Fruit fly (Drosophila melanogaster) whole organism, embryonic: ENCODE measurements around the gene CG3566.

Source experiments
- CG10431 ChIP-seq: fragments of 200-800 bp; sonication (Bioruptor generic); optimal IDR thresholded peaks from 3 replicates; lab custom pipeline; 2018; ENCODE audit warnings: missing biosample characterization, mild to moderate bottlenecking, missing genetic modification characterization
- CG11085 ChIP-seq: fragments of 200-800 bp; sonication (Bioruptor generic); IDR thresholded peaks from 2 replicates; pipeline ENCODE4 v1.3.6; 2022; ENCODE audit warnings: missing biosample characterization, missing genetic modification characterization
- CG11247 ChIP-seq: fragments of 200-800 bp; sonication (Bioruptor generic); IDR thresholded peaks from 2 replicates; pipeline ENCODE4 v1.3.6; 2022; ENCODE audit warnings: missing biosample characterization, missing genetic modification characterization
- CG13894 ChIP-seq: fragments of 200-800 bp; sonication (Bioruptor generic); optimal IDR thresholded peaks from 3 replicates; lab custom pipeline; 2018; ENCODE audit warnings: missing biosample characterization, mild to moderate bottlenecking, missing genetic modification characterization, moderate library complexity
- CG14050 ChIP-seq: fragments of 200-800 bp; sonication (Bioruptor generic); IDR thresholded peaks from 3 replicates; pipeline ENCODE4 v1.3.6; 2022; ENCODE audit warnings: missing biosample characterization, missing genetic modification characterization
- CG15479 ChIP-seq: fragments of 200-800 bp; sonication (Bioruptor generic); optimal IDR thresholded peaks from 3 replicates; lab custom pipeline; 2019; ENCODE audit warnings: missing biosample characterization, mild to moderate bottlenecking, missing genetic modification characterization, moderate library complexity
- CG15514 ChIP-seq: fragments of 200-800 bp; sonication (Bioruptor generic); optimal IDR thresholded peaks from 3 replicates; lab custom pipeline; 2017; ENCODE audit warnings: missing biosample characterization, missing genetic modification characterization, mild to moderate bottlenecking, moderate library complexity, missing genetic modification reagents
- CG1603 ChIP-seq: fragments of 200-800 bp; sonication (Bioruptor generic); optimal IDR thresholded peaks from 2 replicates; lab custom pipeline; 2019; ENCODE audit warnings: missing biosample characterization, mild to moderate bottlenecking, missing genetic modification characterization, moderate library complexity
- CG17328 ChIP-seq: fragments of 200-800 bp; sonication (Bioruptor generic); IDR thresholded peaks from 2 replicates; pipeline ENCODE4 v1.3.6; 2022; ENCODE audit warnings: missing biosample characterization, missing genetic modification characterization
- CG1792 ChIP-seq: fragments of 200-800 bp; sonication (Bioruptor generic); optimal IDR thresholded peaks from 2 replicates; lab custom pipeline; 2016; ENCODE audit warnings: missing biosample characterization, missing genetic modification characterization
- CG18011 ChIP-seq: fragments of 200-800 bp; sonication (Bioruptor generic); optimal IDR thresholded peaks from 2 replicates; lab custom pipeline; 2017; ENCODE audit warnings: missing biosample characterization, missing genetic modification characterization, mild to moderate bottlenecking, moderate library complexity, missing genotype
- CG18619 ChIP-seq: fragments of 200-800 bp; sonication (Bioruptor generic); optimal IDR thresholded peaks from 3 replicates; lab custom pipeline; 2017; ENCODE audit warnings: missing biosample characterization, mild to moderate bottlenecking, missing genetic modification characterization
- CG2116 ChIP-seq: fragments of 200-800 bp; sonication (Bioruptor generic); optimal IDR thresholded peaks from 3 replicates; lab custom pipeline; 2018; ENCODE audit warnings: missing biosample characterization, mild to moderate bottlenecking, missing genetic modification characterization
- CG31365 ChIP-seq: fragments of 200-800 bp; sonication (Bioruptor generic); optimal IDR thresholded peaks from 2 replicates; lab custom pipeline; 2018; ENCODE audit warnings: missing biosample characterization, mild to moderate bottlenecking, missing genetic modification characterization
- CG32767 ChIP-seq: fragments of 200-800 bp; sonication (Bioruptor generic); IDR thresholded peaks from 2 replicates; pipeline ENCODE4 v1.3.6; 2022; ENCODE audit warnings: missing biosample characterization, missing genetic modification characterization
- CG3281 ChIP-seq: fragments of 200-800 bp; sonication (Bioruptor generic); optimal IDR thresholded peaks from 3 replicates; lab custom pipeline; 2017; ENCODE audit warnings: missing biosample characterization, mild to moderate bottlenecking, missing genetic modification characterization
- CG34422 ChIP-seq: fragments of 200-800 bp; sonication (Bioruptor generic); IDR thresholded peaks from 3 replicates; pipeline ENCODE4 v1.3.6; 2022; ENCODE audit warnings: missing biosample characterization, missing genetic modification characterization
- CG3995 ChIP-seq: fragments of 200-800 bp; sonication (Bioruptor generic); optimal IDR thresholded peaks from 3 replicates; lab custom pipeline; 2016; ENCODE audit warnings: missing biosample characterization, missing genetic modification characterization
- CG4360 ChIP-seq: fragments of 200-800 bp; sonication (Bioruptor generic); IDR thresholded peaks from 2 replicates; pipeline ENCODE4 v1.3.6; 2022; ENCODE audit warnings: missing biosample characterization, missing genetic modification characterization
- CG6254 ChIP-seq: fragments of 200-800 bp; sonication (Bioruptor generic); optimal IDR thresholded peaks from 3 replicates; lab custom pipeline; 2017; ENCODE audit warnings: mild to moderate bottlenecking, missing biosample characterization, missing genetic modification reagents, missing genetic modification characterization
- CG7745 ChIP-seq: fragments of 200-800 bp; sonication (Bioruptor generic); optimal IDR thresholded peaks from 2 replicates; lab custom pipeline; 2018; ENCODE audit warnings: missing biosample characterization, mild to moderate bottlenecking, missing genetic modification characterization, moderate library complexity
- CG7928 ChIP-seq: fragments of 200-800 bp; sonication (Bioruptor generic); optimal IDR thresholded peaks from 2 replicates; lab custom pipeline; 2017; ENCODE audit warnings: missing biosample characterization, mild to moderate bottlenecking, missing genetic modification characterization
- D19B ChIP-seq: fragments of 200-800 bp; sonication (Bioruptor generic); optimal IDR thresholded peaks from 2 replicates; lab custom pipeline; 2017; ENCODE audit warnings: missing biosample characterization, mild to moderate bottlenecking, missing genetic modification characterization
- Dip3 ChIP-seq: fragments of 200-800 bp; sonication (Bioruptor generic); optimal IDR thresholded peaks from 3 replicates; lab custom pipeline; 2016; ENCODE audit warnings: missing biosample characterization, missing genetic modification characterization
- Dp ChIP-seq: fragments of 200-800 bp; sonication (Bioruptor generic); optimal IDR thresholded peaks from 2 replicates; lab custom pipeline; 2018; ENCODE audit warnings: missing biosample characterization, mild to moderate bottlenecking, missing genetic modification characterization, moderate library complexity
- Dref ChIP-seq: fragments of 200-800 bp; sonication (Bioruptor generic); IDR thresholded peaks from 2 replicates; pipeline ENCODE4 v1.3.6; 2022; ENCODE audit warnings: missing biosample characterization, missing genetic modification characterization
- Fer3 ChIP-seq: fragments of 200-800 bp; sonication (Bioruptor generic); optimal IDR thresholded peaks from 2 replicates; lab custom pipeline; 2018; ENCODE audit warnings: missing biosample characterization, mild to moderate bottlenecking, missing genetic modification characterization, moderate library complexity
- H15 ChIP-seq: fragments of 200-800 bp; sonication (Bioruptor generic); IDR thresholded peaks from 3 replicates; pipeline ENCODE4 v1.3.6; 2022; ENCODE audit warnings: missing biosample characterization, missing genetic modification characterization
- HLH3B ChIP-seq: fragments of 200-800 bp; sonication (Bioruptor generic); IDR thresholded peaks from 2 replicates; pipeline ENCODE4 v1.3.6; 2022; ENCODE audit warnings: missing biosample characterization, missing genetic modification characterization
- Hr78 ChIP-seq, 2 experiments: fragments of 200-800 bp in 1 of 2; fragments of >200 bp in 1 of 2; sonication (Bioruptor generic) in 1 of 2; optimal IDR thresholded peaks; 2 replicates each; lab custom pipeline; 2017 to 2019; ENCODE audit warnings: missing biosample characterization in 2 of 2, missing genetic modification characterization in 2 of 2, mild to moderate bottlenecking in 1 of 2, moderate library complexity in 1 of 2
- Optix ChIP-seq: fragments of 200-800 bp; sonication (Bioruptor generic); IDR thresholded peaks from 3 replicates; pipeline ENCODE4 v1.3.6; 2022; ENCODE audit warnings: missing biosample characterization, missing genetic modification characterization
- Scr ChIP-seq: fragments of 200-800 bp; sonication (Bioruptor generic); IDR thresholded peaks from 2 replicates; pipeline ENCODE4 v1.3.6; 2022; ENCODE audit warnings: missing biosample characterization, missing genetic modification characterization; ENCODE audit not compliant: partially characterized antibody
- Spps ChIP-seq: fragments of 200-800 bp; sonication (Bioruptor generic); optimal IDR thresholded peaks from 2 replicates; lab custom pipeline; 2018; ENCODE audit warnings: missing biosample characterization, mild to moderate bottlenecking, missing genetic modification characterization
- ac ChIP-seq: fragments of 200-800 bp; sonication (Bioruptor generic); optimal IDR thresholded peaks from 3 replicates; lab custom pipeline; 2017; ENCODE audit warnings: missing biosample characterization, mild to moderate bottlenecking, missing genetic modification characterization
- ftz-f1 ChIP-seq: fragments of 200-800 bp; sonication (Bioruptor generic); optimal IDR thresholded peaks from 2 replicates; lab custom pipeline; 2016; ENCODE audit warnings: missing biosample characterization, missing genetic modification characterization
- hkb ChIP-seq, 2 experiments: fragments of 200-800 bp in 1 of 2; fragments of >200 bp in 1 of 2; sonication (Bioruptor generic) in 1 of 2; IDR thresholded peaks in 1 of 2; optimal IDR thresholded peaks in 1 of 2; 2 replicates each; pipeline versions ENCODE4 v1.3.6 to Lab custom; 2017 to 2022; ENCODE audit warnings: missing biosample characterization in 1 of 2, missing genetic modification characterization in 1 of 2
- insv ChIP-seq, 2 experiments: fragments of 200-800 bp; sonication (Bioruptor generic); optimal IDR thresholded peaks; 3 replicates each; lab custom pipeline; 2016 to 2018; ENCODE audit warnings: missing biosample characterization in 2 of 2, missing genetic modification characterization in 2 of 2
- nau ChIP-seq: fragments of 200-800 bp; sonication (Bioruptor generic); optimal IDR thresholded peaks from 3 replicates; lab custom pipeline; 2017; ENCODE audit warnings: missing biosample characterization, mild to moderate bottlenecking, missing genetic modification characterization, missing genetic modification reagents
- p53 ChIP-seq: fragments of 200-800 bp; sonication (Bioruptor generic); optimal IDR thresholded peaks from 2 replicates; lab custom pipeline; 2016; ENCODE audit warnings: missing biosample characterization, missing genetic modification characterization
- phol ChIP-seq: fragments of 200-800 bp; sonication (Bioruptor generic); optimal IDR thresholded peaks from 3 replicates; lab custom pipeline; 2018; ENCODE audit warnings: missing biosample characterization, mild to moderate bottlenecking, missing genetic modification characterization, moderate library complexity
- pum ChIP-seq: fragments of 200-800 bp; sonication (Bioruptor generic); optimal IDR thresholded peaks from 2 replicates; lab custom pipeline; 2016; ENCODE audit warnings: missing biosample characterization, missing genetic modification characterization
- pzg ChIP-seq: fragments of 200-800 bp; sonication (Bioruptor generic); optimal IDR thresholded peaks from 3 replicates; lab custom pipeline; 2018; ENCODE audit warnings: missing biosample characterization, mild to moderate bottlenecking, missing genetic modification characterization, moderate library complexity
- ranshi ChIP-seq: fragments of 200-800 bp; sonication (Bioruptor generic); IDR thresholded peaks from 2 replicates; pipeline ENCODE4 v1.3.6; 2022; ENCODE audit warnings: missing biosample characterization, missing genetic modification characterization
- salm ChIP-seq: fragments of 200-800 bp; sonication (Bioruptor generic); optimal IDR thresholded peaks from 2 replicates; lab custom pipeline; 2018; ENCODE audit warnings: missing biosample characterization, mild to moderate bottlenecking, missing genetic modification characterization
- sc ChIP-seq, 3 experiments: fragments of >200 bp in 2 of 3; fragments of 200-800 bp in 1 of 3; sonication (Bioruptor generic) in 1 of 3; optimal IDR thresholded peaks; 2 replicates in 2 of 3; 3 replicates in 1 of 3; lab custom pipeline; 2017; ENCODE audit warnings: mild to moderate bottlenecking in 1 of 3, missing biosample characterization in 1 of 3, missing genetic modification characterization in 1 of 3, missing genetic modification reagents in 1 of 3
- sens ChIP-seq: fragments of 200-800 bp; sonication (Bioruptor generic); peaks from one replicate; lab custom pipeline; 2016; ENCODE audit warnings: missing biosample characterization, missing genetic modification characterization
- sug ChIP-seq: fragments of 200-800 bp; optimal IDR thresholded peaks from 2 replicates; lab custom pipeline; 2019; ENCODE audit warnings: missing biosample characterization, mild to moderate bottlenecking, missing genetic modification characterization, moderate library complexity
- tup ChIP-seq: fragments of 200-800 bp; sonication (Bioruptor generic); optimal IDR thresholded peaks from 2 replicates; lab custom pipeline; 2016; ENCODE audit warnings: missing biosample characterization, mild to moderate bottlenecking, missing genetic modification characterization, moderate library complexity
- unpg ChIP-seq: fragments of 200-800 bp; sonication (Bioruptor generic); optimal IDR thresholded peaks from 3 replicates; lab custom pipeline; 2018; ENCODE audit warnings: missing biosample characterization, mild to moderate bottlenecking, missing genetic modification characterization, moderate library complexity

CG3566 gene

dm6 chrX:6265456-6265877 lies 11.1 kb downstream of the CG3566 start (continued):
- TF ChIP-seq CG34422 (GFP tag; lab: Robert Waterston, UW) (peak; percentile 96), CG7745 (tag; lab: Kevin White, UChicago) (no peak), CG2116 (peak; percentile 84), CG7928 (peak; percentile 66), CG3281 (GFP tag; lab: Kevin White, UChicago) (peak; percentile 95), hkb (optimal IDR thresholded peaks at IDR 0.05; lab: Kevin White, UChicago) (no peak), hkb (GFP tag; IDR thresholded peaks at IDR 0.05; lab: Robert Waterston, UW) (peak; percentile 97), CG3995 (peak; percentile 54), sens (GFP tag; lab: Kevin White, UChicago) (peak; percentile 100), CG1792 (GFP tag; lab: Kevin White, UChicago) (peak; percentile 85), insv (GFP tag; optimal IDR thresholded peaks at IDR 0.05; lab: Kevin White, UChicago) (peak; percentile 17 to 67), Hr78 (GFP tag; optimal IDR thresholded peaks at IDR 0.05; lab: Kevin White, UChicago) (peak in 1 of 2 experiments; percentile 89), CG1603 (tag; lab: Kevin White, UChicago) (peak; percentile 93), phol (tag; lab: Kevin White, UChicago) (peak; percentile 97), D19B (GFP tag; lab: Kevin White, UChicago) (peak; percentile 80), CG32767 (GFP tag; lab: Robert Waterston, UW) (peak; percentile 96), nau (GFP tag; lab: Kevin White, UChicago) (peak; percentile 97), sc (optimal IDR thresholded peaks at IDR 0.05; lab: Kevin White, UChicago) (no peak), sc (GFP tag; optimal IDR thresholded peaks at IDR 0.05; lab: Kevin White, UChicago) (peak; percentile 92), Dip3 (GFP tag; lab: Kevin White, UChicago) (peak; percentile 94), CG31365 (peak; percentile 86), HLH3B (GFP tag; lab: Robert Waterston, UW) (peak; percentile 94), p53 (GFP tag; lab: Kevin White, UChicago) (peak; percentile 84), salm (tag; lab: Kevin White, UChicago) (peak; percentile 97), CG11247 (GFP tag; lab: Robert Waterston, UW) (peak; percentile 82), Dref (GFP tag; lab: Robert Waterston, UW) (0 out of 2 replicates have a peak, but pooled peaks have one; percentile 23), CG13894 (tag; lab: Kevin White, UChicago) (peak; percentile 73), tup (peak; percentile 78), ac (peak; percentile 88), CG10431 (GFP tag; lab: Kevin White, UChicago) (peak; percentile 50), CG18011 (GFP tag; lab: Kevin White, UChicago) (peak; percentile 82), CG6254 (peak; percentile 89), Fer3 (tag; lab: Kevin White, UChicago) (peak; percentile 91), Optix (GFP tag; lab: Robert Waterston, UW) (peak; percentile 96), CG14050 (GFP tag; lab: Robert Waterston, UW) (peak; percentile 94), CG11085 (GFP tag; lab: Robert Waterston, UW) (peak; percentile 81), Dp (GFP tag; lab: Kevin White, UChicago) (peak; percentile 4), Scr (0 out of 2 replicates have a peak, but pooled peaks have one; percentile 33), pum (GFP tag; lab: Kevin White, UChicago) (peak; percentile 96), unpg (GFP tag; lab: Kevin White, UChicago) (peak; percentile 96), H15 (GFP tag; lab: Robert Waterston, UW) (peak; percentile 91), ranshi (peak; percentile 92), CG18619 (peak; percentile 95), pzg (GFP tag; lab: Kevin White, UChicago) (no peak), CG4360 (GFP tag; lab: Robert Waterston, UW) (peak; percentile 68), CG15514 (GFP tag; lab: Kevin White, UChicago) (peak; percentile 88), ftz-f1 (GFP tag; lab: Kevin White, UChicago) (no peak), CG17328 (GFP tag; lab: Robert Waterston, UW) (peak; percentile 94), CG15479 (GFP tag; lab: Kevin White, UChicago) (no peak), sug (peak; percentile 86), Spps (peak; percentile 82)
